Worm (Caenorhabditis elegans) whole organism, mixed stage, embryonic: ENCODE measurements around the gene sma-5.
A peak's percentile ranks its signal among the peaks of the same experiment; 100 is the strongest.

Experiments
- bed-3 ChIP-seq: fragments of 200-800 bp; sonication (Bioruptor generic); optimal IDR thresholded peaks from 3 replicates; lab custom pipeline; 2018; ENCODE audit warnings: mild to moderate bottlenecking, missing genetic modification characterization, moderate library complexity, missing compliant biosample characterization
- blmp-1 ChIP-seq: fragments of 150-350 bp; optimal IDR thresholded peaks from 2 replicates; lab custom pipeline; 2014; ENCODE audit warnings: missing biosample characterization, missing genetic modification characterization
- ceh-43 ChIP-seq: fragments of 200-800 bp; sonication (Bioruptor generic); optimal IDR thresholded peaks from 2 replicates; lab custom pipeline; 2018; ENCODE audit warnings: mild to moderate bottlenecking, missing genetic modification characterization, moderate library complexity, missing compliant biosample characterization
- ceh-83 ChIP-seq: fragments of 200-800 bp; sonication (Bioruptor generic); optimal IDR thresholded peaks from 2 replicates; lab custom pipeline; 2018; ENCODE audit warnings: mild to moderate bottlenecking, missing genetic modification characterization, missing compliant biosample characterization
- ces-1 ChIP-seq: fragments of 150-350 bp; optimal IDR thresholded peaks from 2 replicates; lab custom pipeline; 2014; ENCODE audit warnings: missing biosample characterization, missing genetic modification reagents, missing genetic modification characterization
- cnd-1 ChIP-seq: fragments of 200-800 bp; sonication (Bioruptor generic); optimal IDR thresholded peaks from 2 replicates; lab custom pipeline; 2018; ENCODE audit warnings: mild to moderate bottlenecking, missing genetic modification characterization, missing compliant biosample characterization
- drap-1 ChIP-seq: fragments of 200-800 bp; sonication (Bioruptor generic); optimal IDR thresholded peaks from 3 replicates; lab custom pipeline; 2018; ENCODE audit warnings: mild to moderate bottlenecking, missing genetic modification characterization, missing compliant biosample characterization
- elt-1 ChIP-seq: sonication (generic microtip); optimal IDR thresholded peaks from 2 replicates; lab custom pipeline; 2017; ENCODE audit warnings: missing genetic modification characterization, mild to moderate bottlenecking, missing compliant biosample characterization, antibody characterized with exemption, moderate library complexity, borderline replicate concordance; ENCODE audit not compliant: insufficient read depth
- elt-3 ChIP-seq: fragments of 150-350 bp; optimal IDR thresholded peaks from 2 replicates; lab custom pipeline; 2014; ENCODE audit warnings: missing biosample characterization, missing genetic modification characterization
- flh-1 ChIP-seq: fragments of 200-800 bp; sonication (Bioruptor generic); optimal IDR thresholded peaks from 2 replicates; lab custom pipeline; 2018; ENCODE audit warnings: mild to moderate bottlenecking, missing genetic modification characterization, moderate library complexity, missing compliant biosample characterization
- ham-2 ChIP-seq: fragments of 200-800 bp; sonication (Bioruptor generic); optimal IDR thresholded peaks from 2 replicates; lab custom pipeline; 2018; ENCODE audit warnings: mild to moderate bottlenecking, missing genetic modification characterization, missing compliant biosample characterization
- hlh-1 ChIP-seq: fragments of 150-350 bp; optimal IDR thresholded peaks from 2 replicates; lab custom pipeline; 2014; ENCODE audit warnings: missing biosample characterization, missing genetic modification reagents, missing genetic modification characterization
- lin-13 ChIP-seq: fragments of 150-350 bp; optimal IDR thresholded peaks from 2 replicates; lab custom pipeline; 2014; ENCODE audit warnings: missing biosample characterization, missing genetic modification characterization
- lin-32 ChIP-seq: fragments of 200-800 bp; sonication (Bioruptor generic); optimal IDR thresholded peaks from 2 replicates; lab custom pipeline; 2018; ENCODE audit warnings: mild to moderate bottlenecking, missing genetic modification characterization, missing compliant biosample characterization
- mab-5 ChIP-seq: fragments of 150-350 bp; optimal IDR thresholded peaks from 2 replicates; lab custom pipeline; 2014; ENCODE audit warnings: missing biosample characterization, missing genetic modification characterization
- mls-2 ChIP-seq: sonication (generic microtip); optimal IDR thresholded peaks from 2 replicates; lab custom pipeline; 2016; ENCODE audit warnings: mild to moderate bottlenecking, missing genetic modification characterization, moderate library complexity, missing compliant biosample characterization
- nhr-2 ChIP-seq: fragments of 150-350 bp; optimal IDR thresholded peaks from 2 replicates; lab custom pipeline; 2014; ENCODE audit warnings: missing biosample characterization, missing genetic modification characterization
- nhr-237 ChIP-seq: fragments of 150-350 bp; optimal IDR thresholded peaks from 2 replicates; lab custom pipeline; 2014; ENCODE audit warnings: missing biosample characterization, missing genetic modification characterization
- nhr-76 ChIP-seq: sonication (generic microtip); optimal IDR thresholded peaks from 2 replicates; lab custom pipeline; 2017; ENCODE audit warnings: missing biosample characterization, missing genetic modification characterization
- pha-4 ChIP-seq: fragments of 150-350 bp; optimal IDR thresholded peaks from 2 replicates; lab custom pipeline; 2018; ENCODE audit warnings: missing biosample characterization, missing genetic modification reagents, missing genetic modification characterization
- snpc-4 ChIP-seq: fragments of 150-350 bp; optimal IDR thresholded peaks from 2 replicates; lab custom pipeline; 2014; ENCODE audit warnings: missing biosample characterization, missing genetic modification characterization
- sptf-1 ChIP-seq: sonication (generic microtip); optimal IDR thresholded peaks from 2 replicates; lab custom pipeline; 2017; ENCODE audit warnings: mild to moderate bottlenecking, missing genetic modification characterization, moderate library complexity, missing compliant biosample characterization
- tbx-8 ChIP-seq: fragments of 200-800 bp; sonication (Bioruptor generic); optimal IDR thresholded peaks from 2 replicates; lab custom pipeline; 2018; ENCODE audit warnings: mild to moderate bottlenecking, missing genetic modification characterization, moderate library complexity, missing compliant biosample characterization
- unc-120 ChIP-seq: sonication (generic microtip); optimal IDR thresholded peaks from 2 replicates; lab custom pipeline; 2017; ENCODE audit warnings: missing genetic modification characterization, missing compliant biosample characterization; ENCODE audit not compliant: poor library complexity, severe bottlenecking
- unc-39 ChIP-seq: fragments of 150-350 bp; optimal IDR thresholded peaks from 2 replicates; lab custom pipeline; 2014; ENCODE audit warnings: missing biosample characterization, missing genetic modification characterization
- unc-62 ChIP-seq: fragments of 150-350 bp; optimal IDR thresholded peaks from 2 replicates; lab custom pipeline; 2014; ENCODE audit warnings: missing biosample characterization, missing genetic modification reagents, missing genetic modification characterization
- zip-8 ChIP-seq: fragments of 150-350 bp; optimal IDR thresholded peaks from 2 replicates; lab custom pipeline; 2014; ENCODE audit warnings: missing biosample characterization, missing genetic modification characterization

The sma-5 gene

ce11 chrX:11974629-11975085, 30.7 kb downstream of the sma-5 start, which contains the start of gene set-6:
Gene set-6, minus strand, starts transcription at chrX:11974679.
- TF ChIP-seq nhr-237 (tag; lab: Kevin White, UChicago) (peak; percentile 13), flh-1 (GFP tag; lab: Kevin White, UChicago) (no peak), ces-1 (GFP tag; lab: Kevin White, UChicago) (peak; percentile 85)
- TF ChIP-seq, all 35 proteins: peak for 2

- TF ChIP-seq snpc-4 (tag; lab: Kevin White, UChicago) (no peak), sptf-1 (tag; lab: Kevin White, UChicago) (no peak), nhr-237 (tag; lab: Kevin White, UChicago) (no peak), pha-4 (no peak), lin-13 (tag; lab: Kevin White, UChicago) (no peak), elt-3 (tag; lab: Kevin White, UChicago) (no peak), blmp-1 (tag; lab: Kevin White, UChicago) (no peak), ceh-43 (GFP tag; lab: Kevin White, UChicago) (no peak), unc-62 (GFP tag; lab: Kevin White, UChicago) (no peak), mls-2 (tag; lab: Kevin White, UChicago) (no peak), nhr-2 (tag; lab: Kevin White, UChicago) (no peak)
Measured at ce11 chrX:11971323-11971722, 34.0 kb downstream of the sma-5 start.

- TF ChIP-seq elt-3 (tag; lab: Kevin White, UChicago) (no peak), unc-39 (tag; lab: Kevin White, UChicago) (no peak), blmp-1 (tag; lab: Kevin White, UChicago) (no peak), lin-32 (GFP tag; lab: Kevin White, UChicago) (no peak), hlh-1 (tag; lab: Kevin White, UChicago) (no peak), pha-4 (no peak), mab-5 (tag; lab: Kevin White, UChicago) (no peak), zip-8 (tag; lab: Kevin White, UChicago) (no peak), ceh-83 (GFP tag; lab: Kevin White, UChicago) (no peak)
Measured at ce11 chrX:11969554-11969953, 35.8 kb downstream of the sma-5 start.

- TF ChIP-seq mls-2 (tag; lab: Kevin White, UChicago) (no peak), unc-39 (tag; lab: Kevin White, UChicago) (no peak), nhr-237 (tag; lab: Kevin White, UChicago) (no peak), drap-1 (GFP tag; lab: Kevin White, UChicago) (no peak), ceh-83 (GFP tag; lab: Kevin White, UChicago) (no peak), ces-1 (GFP tag; lab: Kevin White, UChicago) (no peak), tbx-8 (GFP tag; lab: Kevin White, UChicago) (no peak), bed-3 (GFP tag; lab: Kevin White, UChicago) (no peak), unc-120 (tag; lab: Kevin White, UChicago) (no peak), elt-1 (tag; lab: Kevin White, UChicago) (no peak), lin-32 (GFP tag; lab: Kevin White, UChicago) (no peak), nhr-76 (no peak), flh-1 (GFP tag; lab: Kevin White, UChicago) (no peak), snpc-4 (tag; lab: Kevin White, UChicago) (no peak)
Measured at ce11 chrX:11969085-11969484, 36.3 kb downstream of the sma-5 start.

- TF ChIP-seq hlh-1 (tag; lab: Kevin White, UChicago) (no peak), flh-1 (GFP tag; lab: Kevin White, UChicago) (no peak), ham-2 (GFP tag; lab: Kevin White, UChicago) (no peak), sptf-1 (tag; lab: Kevin White, UChicago) (no peak), nhr-237 (tag; lab: Kevin White, UChicago) (no peak), elt-1 (tag; lab: Kevin White, UChicago) (no peak), bed-3 (GFP tag; lab: Kevin White, UChicago) (no peak), cnd-1 (tag; lab: Kevin White, UChicago) (no peak), mls-2 (tag; lab: Kevin White, UChicago) (no peak), unc-62 (GFP tag; lab: Kevin White, UChicago) (no peak), unc-120 (tag; lab: Kevin White, UChicago) (no peak), snpc-4 (tag; lab: Kevin White, UChicago) (no peak), unc-39 (tag; lab: Kevin White, UChicago) (no peak), lin-32 (GFP tag; lab: Kevin White, UChicago) (no peak), drap-1 (GFP tag; lab: Kevin White, UChicago) (no peak), nhr-2 (tag; lab: Kevin White, UChicago) (no peak), lin-13 (tag; lab: Kevin White, UChicago) (no peak), ceh-43 (GFP tag; lab: Kevin White, UChicago) (no peak)
Measured at ce11 chrX:11968024-11968598, 37.2 kb downstream of the sma-5 start.
